Fruit fly (Drosophila melanogaster) whole organism, adult: Measurements from ENCODE around the gene Desat2.

Source experiments
- CG11617 ChIP-seq: fragments of 200-800 bp; sonication (Bioruptor generic); optimal IDR thresholded peaks from 2 replicates; lab custom pipeline; 2017; ENCODE audit warnings: mild to moderate bottlenecking, missing biosample characterization, missing genetic modification reagents, missing genetic modification characterization
- CG12768 ChIP-seq: fragments of 200-800 bp; sonication (Bioruptor generic); optimal IDR thresholded peaks from 2 replicates; lab custom pipeline; 2017; ENCODE audit warnings: missing biosample characterization, missing genetic modification characterization, mild to moderate bottlenecking, moderate library complexity, missing genetic modification reagents
- CG14711 ChIP-seq: fragments of 200-800 bp; sonication (Bioruptor generic); optimal IDR thresholded peaks from 2 replicates; lab custom pipeline; 2018; ENCODE audit warnings: missing biosample characterization, mild to moderate bottlenecking, missing genetic modification characterization, moderate library complexity
- CG1620 ChIP-seq: fragments of 200-800 bp; sonication (Bioruptor generic); optimal IDR thresholded peaks from 2 replicates; lab custom pipeline; 2016; ENCODE audit warnings: missing biosample characterization, missing genetic modification characterization
- CG33017 ChIP-seq: fragments of 200-800 bp; sonication (Bioruptor generic); optimal IDR thresholded peaks from 2 replicates; lab custom pipeline; 2018; ENCODE audit warnings: missing biosample characterization, mild to moderate bottlenecking, missing genetic modification characterization, moderate library complexity
- CG5204 ChIP-seq: fragments of 200-800 bp; sonication (Bioruptor generic); optimal IDR thresholded peaks from 2 replicates; lab custom pipeline; 2016; ENCODE audit warnings: missing biosample characterization, missing genetic modification characterization
- CG7045 ChIP-seq: fragments of 200-800 bp; sonication (Bioruptor generic); optimal IDR thresholded peaks from 2 replicates; lab custom pipeline; 2017; ENCODE audit warnings: missing biosample characterization, mild to moderate bottlenecking, missing genetic modification characterization
- CG7101 ChIP-seq: fragments of 200-800 bp; sonication (Bioruptor generic); optimal IDR thresholded peaks from 2 replicates; lab custom pipeline; 2018; ENCODE audit warnings: missing biosample characterization, mild to moderate bottlenecking, missing genetic modification characterization, moderate library complexity
- Clk ChIP-seq: fragments of 200-800 bp; sonication (Bioruptor generic); optimal IDR thresholded peaks from 2 replicates; lab custom pipeline; 2017; ENCODE audit warnings: missing biosample characterization, missing genetic modification characterization
- Crg-1 ChIP-seq: fragments of 200-800 bp; sonication (Bioruptor generic); optimal IDR thresholded peaks from 2 replicates; lab custom pipeline; 2016; ENCODE audit warnings: missing biosample characterization, missing genetic modification characterization
- Hr96 ChIP-seq: fragments of 200-800 bp; sonication (Bioruptor generic); optimal IDR thresholded peaks from 2 replicates; lab custom pipeline; 2016; ENCODE audit warnings: missing biosample characterization, missing genetic modification characterization
- Mnt ChIP-seq: fragments of 200-800 bp; sonication (Bioruptor generic); optimal IDR thresholded peaks from 2 replicates; lab custom pipeline; 2016; ENCODE audit warnings: missing biosample characterization, mild to moderate bottlenecking, missing genetic modification characterization
- bab1 ChIP-seq: fragments of 200-800 bp; sonication (Bioruptor generic); optimal IDR thresholded peaks from 3 replicates; lab custom pipeline; 2019; ENCODE audit warnings: missing biosample characterization, mild to moderate bottlenecking, missing genetic modification characterization, moderate library complexity
- cic ChIP-seq: fragments of 200-800 bp; sonication (Bioruptor generic); optimal IDR thresholded peaks from 2 replicates; lab custom pipeline; 2017; ENCODE audit warnings: missing biosample characterization, mild to moderate bottlenecking, missing genetic modification characterization, moderate library complexity
- cnc ChIP-seq, 2 experiments: fragments of >200 bp; optimal IDR thresholded peaks; 2 replicates each; lab custom pipeline; 2017
- kay ChIP-seq: fragments of 200-800 bp; sonication (Bioruptor generic); peaks from one replicate; lab custom pipeline; 2016; ENCODE audit warnings: missing biosample characterization, missing genetic modification characterization, borderline replicate concordance
- ovo ChIP-seq: fragments of 200-800 bp; sonication (Bioruptor generic); optimal IDR thresholded peaks from 2 replicates; lab custom pipeline; 2016; ENCODE audit warnings: missing biosample characterization, missing genetic modification characterization
- pad ChIP-seq: fragments of 200-800 bp; sonication (Bioruptor generic); optimal IDR thresholded peaks from 3 replicates; lab custom pipeline; 2017; ENCODE audit warnings: missing biosample characterization, missing genetic modification characterization, mild to moderate bottlenecking, moderate library complexity, missing genetic modification reagents
- tj ChIP-seq: fragments of 200-800 bp; sonication (Bioruptor generic); optimal IDR thresholded peaks from 3 replicates; lab custom pipeline; 2017; ENCODE audit warnings: missing biosample characterization, mild to moderate bottlenecking, missing genetic modification characterization, moderate library complexity
- toe ChIP-seq: fragments of 200-800 bp; sonication (Bioruptor generic); optimal IDR thresholded peaks from 2 replicates; lab custom pipeline; 2016; ENCODE audit warnings: missing biosample characterization, missing genetic modification characterization

Gene Desat2

DNA sequence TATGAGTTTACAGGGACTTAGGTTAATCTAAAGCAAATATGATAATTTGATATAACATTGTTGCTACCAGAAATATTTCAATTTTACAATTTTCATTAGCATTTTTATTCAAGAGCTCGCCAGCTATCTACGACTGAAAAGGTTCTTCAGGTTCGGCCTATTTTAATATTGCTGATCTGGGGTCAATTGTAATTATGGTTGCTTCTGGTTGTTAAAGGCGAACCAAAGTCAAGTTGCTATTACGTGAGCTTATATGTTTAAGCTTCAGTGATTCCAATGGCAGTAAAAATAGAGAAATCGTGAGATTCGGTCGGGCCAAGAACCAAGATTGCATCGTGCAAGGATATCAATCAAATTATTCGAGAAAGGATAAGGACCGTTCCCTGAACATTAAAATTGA, at the start of gene Desat2:
Desat2 (plus strand) TSS at position 301 of the 400 bp plus-strand sequence.
- TF ChIP-seq CG14711 (tag; lab: Kevin White, UChicago) (no peak), CG5204 (no peak), kay (no peak), Mnt (no peak), CG33017 (tag; lab: Kevin White, UChicago) (no peak), CG7101 (no peak), CG11617 (GFP tag; lab: Kevin White, UChicago) (no peak), CG12768 (GFP tag; lab: Kevin White, UChicago) (no peak), Crg-1 (GFP tag; lab: Kevin White, UChicago) (no peak)

DNA sequence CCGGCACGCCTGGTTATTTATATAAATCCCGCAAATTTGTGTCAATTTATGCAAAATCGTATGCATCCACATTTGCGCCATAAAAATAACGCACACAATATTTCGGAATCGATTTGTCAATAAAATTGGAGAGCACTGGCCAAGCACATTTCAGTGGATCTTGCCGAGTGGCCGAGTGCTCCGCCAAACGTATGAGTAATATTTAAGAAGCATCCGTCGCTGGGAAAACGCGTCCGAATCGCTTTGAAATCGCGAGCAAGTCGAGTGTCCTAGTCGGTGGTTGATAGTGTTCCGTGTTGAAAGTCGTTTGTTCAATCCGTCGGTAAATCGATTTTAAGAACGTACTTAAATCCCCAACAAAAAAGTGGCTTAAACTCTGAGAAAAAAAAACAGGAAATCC, 49.1 kb upstream of the Desat2 start, which contains the start of gene CG33098:
CG33098 (plus strand) TSS at position 224 of the 400 bp plus-strand sequence.
- TF ChIP-seq pad (GFP tag; lab: Kevin White, UChicago) (no peak), Clk (GFP tag; lab: Kevin White, UChicago) (no peak), CG7101 (no peak), CG5204 (no peak), Crg-1 (GFP tag; lab: Kevin White, UChicago) (no peak), CG33017 (tag; lab: Kevin White, UChicago) (no peak), CG14711 (tag; lab: Kevin White, UChicago) (no peak), ovo (GFP tag; lab: Kevin White, UChicago) (no peak), CG7045 (GFP tag; lab: Kevin White, UChicago) (no peak), toe (no peak), tj (GFP tag; lab: Kevin White, UChicago) (no peak), bab1 (GFP tag; lab: Kevin White, UChicago) (no peak), CG12768 (GFP tag; lab: Kevin White, UChicago) (no peak), CG11617 (GFP tag; lab: Kevin White, UChicago) (no peak), CG1620 (no peak), cic (no peak), cnc (optimal IDR thresholded peaks at IDR 0.05; lab: Kevin White, UChicago) (no peak)

DNA sequence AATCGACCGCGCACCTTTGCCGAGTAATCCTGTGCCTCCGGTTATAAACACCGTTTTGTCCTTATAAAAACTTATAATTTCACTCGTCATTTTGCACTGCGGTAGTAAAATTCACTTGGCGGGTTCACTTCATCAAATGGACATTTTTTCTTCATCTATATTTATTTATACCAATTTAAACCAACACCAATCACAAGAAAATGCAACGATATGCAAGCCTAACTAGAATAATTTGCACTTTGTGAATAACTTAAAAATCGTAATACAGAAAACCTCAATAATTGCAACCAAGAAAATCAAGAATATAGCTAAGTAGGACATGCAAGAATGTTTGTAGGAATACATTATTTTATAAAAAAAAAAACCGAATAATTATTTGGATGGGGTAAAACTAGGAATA, 40.2 kb upstream of the Desat2 start, which contains the start of the genes CG10096 and CG10097:
CG10096 (minus strand) TSS at position 101 of the 400 bp plus-strand sequence.
CG10097 (minus strand) TSS at position 101 of the 400 bp plus-strand sequence.
- TF ChIP-seq kay (peak; percentile 75), pad (GFP tag; lab: Kevin White, UChicago) (no peak), CG11617 (GFP tag; lab: Kevin White, UChicago) (no peak), Mnt (no peak)

DNA sequence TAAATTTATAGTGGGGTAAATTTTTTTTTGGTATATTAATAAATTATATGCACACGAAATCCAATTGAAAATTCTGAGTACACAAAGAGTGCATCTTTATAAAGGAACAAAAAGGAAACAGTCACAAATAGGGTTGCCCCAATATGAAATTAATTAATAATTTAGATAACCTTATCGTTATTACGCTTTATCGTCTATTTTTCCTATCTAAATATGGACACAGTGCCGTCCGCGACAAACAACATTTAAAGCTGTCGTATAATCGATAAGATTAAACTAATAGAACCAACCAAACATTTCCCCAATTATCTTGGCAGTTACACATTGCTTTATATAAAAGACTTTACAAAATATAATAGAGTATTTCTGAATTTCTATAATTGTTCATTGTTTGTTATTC, 38.0 kb upstream of the Desat2 start:
- TF ChIP-seq bab1 (GFP tag; lab: Kevin White, UChicago) (no peak), CG7045 (GFP tag; lab: Kevin White, UChicago) (peak; percentile 49), Hr96 (GFP tag; lab: Kevin White, UChicago) (no peak), kay (peak; percentile 88), CG14711 (tag; lab: Kevin White, UChicago) (peak; percentile 7)

DNA sequence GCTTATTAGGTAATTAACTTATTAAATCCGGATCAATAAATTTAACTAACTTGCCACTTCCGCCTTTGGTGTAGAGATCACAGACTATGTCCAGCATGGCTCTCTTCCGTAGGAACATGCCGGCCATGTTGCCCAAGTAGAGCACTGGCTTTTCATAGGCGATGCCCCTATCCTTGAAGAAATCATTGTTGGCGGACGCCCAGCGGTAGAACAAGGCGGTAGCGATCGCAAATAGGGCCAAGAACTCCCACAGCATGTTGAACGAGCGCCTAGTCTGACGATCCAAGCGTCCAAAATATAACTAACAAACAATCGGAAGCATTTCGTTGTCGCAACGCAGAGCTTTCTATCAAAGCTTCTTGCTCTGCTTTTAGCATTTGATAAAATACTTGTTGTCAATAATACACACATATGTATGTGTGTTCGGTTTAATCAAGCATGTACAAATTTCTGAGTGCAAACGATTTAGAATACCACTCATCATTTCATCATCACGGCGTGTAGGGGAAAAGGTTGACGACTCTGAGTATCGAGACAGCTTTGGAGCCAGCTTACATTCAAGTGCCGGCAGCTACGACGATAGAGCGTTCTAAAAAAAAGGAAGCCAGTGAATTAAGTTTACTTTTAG, 37.3 kb upstream of the Desat2 start, which contains the start of gene Cyp9f3:
Cyp9f3 (minus strand) TSS at position 310 of the 628 bp plus-strand sequence.
- TF ChIP-seq CG12768 (GFP tag; lab: Kevin White, UChicago) (no peak), Clk (GFP tag; lab: Kevin White, UChicago) (no peak), pad (GFP tag; lab: Kevin White, UChicago) (peak; percentile 45), cic (peak; percentile 25)

DNA sequence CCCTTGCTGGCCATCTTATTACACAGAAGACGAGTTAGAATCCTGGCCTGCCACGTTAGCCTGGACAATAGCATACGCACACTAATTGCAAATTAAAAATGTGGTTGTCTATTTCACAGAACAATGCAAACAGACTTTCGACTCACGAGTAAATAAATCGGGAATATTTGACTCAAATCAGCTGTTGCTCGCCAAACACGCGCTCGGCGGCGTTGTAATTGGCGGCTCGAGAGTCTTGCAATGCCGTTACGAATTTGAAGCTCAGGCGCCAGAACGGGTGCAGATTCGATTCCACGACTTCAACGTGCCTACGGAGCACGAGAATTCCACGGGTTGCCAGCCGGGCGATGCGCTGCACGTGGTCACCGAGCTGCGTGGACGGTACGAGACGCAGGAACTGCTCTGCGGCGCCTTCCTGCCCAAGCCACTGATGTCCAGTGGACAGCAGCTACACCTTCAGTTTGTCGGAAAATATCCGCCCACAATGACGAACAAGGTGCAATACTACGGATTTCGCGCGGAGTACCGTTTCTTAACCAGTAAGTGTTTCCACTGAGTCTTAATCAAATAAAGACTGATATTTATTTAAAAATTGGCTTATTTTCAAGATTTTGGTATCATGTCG, 34.3 kb upstream of the Desat2 start, which contains the start of gene DNAlig3:
DNAlig3 (minus strand) TSS at position 168 of the 625 bp plus-strand sequence.
- TF ChIP-seq cnc (optimal IDR thresholded peaks at IDR 0.05; lab: Kevin White, UChicago): no peak
- TF ChIP-seq Clk (GFP tag; lab: Kevin White, UChicago): no peak
- no peak for TF ChIP-seq toe
- peak; percentile 30 for TF ChIP-seq cic
- TF ChIP-seq bab1 (GFP tag; lab: Kevin White, UChicago): peak; percentile 10
- TF ChIP-seq CG7101: peak; percentile 15
- TF ChIP-seq CG1620: no peak
- TF ChIP-seq Mnt: peak; percentile 32
- TF ChIP-seq ovo (GFP tag; lab: Kevin White, UChicago): no peak
- no peak for TF ChIP-seq kay
- peak; percentile 26 for TF ChIP-seq CG11617 (GFP tag; lab: Kevin White, UChicago)
- TF ChIP-seq CG7045 (GFP tag; lab: Kevin White, UChicago): peak; percentile 46
- TF ChIP-seq Crg-1 (GFP tag; lab: Kevin White, UChicago): no peak
- peak; percentile 44 for TF ChIP-seq CG12768 (GFP tag; lab: Kevin White, UChicago)
- TF ChIP-seq Hr96 (GFP tag; lab: Kevin White, UChicago): no peak
- TF ChIP-seq pad (GFP tag; lab: Kevin White, UChicago): no peak
- peak; percentile 5 for TF ChIP-seq CG14711 (tag; lab: Kevin White, UChicago)
- no peak for TF ChIP-seq CG5204
- TF ChIP-seq tj (GFP tag; lab: Kevin White, UChicago): no peak
- peak; percentile 6 for TF ChIP-seq CG33017 (tag; lab: Kevin White, UChicago)
